Worm (Caenorhabditis elegans): ENCODE results near the gene gst-28.
"Not testable (repeated sequence)": the region's sequence is repeated elsewhere in the genome, so short reads cannot be mapped to it uniquely, and the experiment has no call there.

Gene gst-28

DNA sequence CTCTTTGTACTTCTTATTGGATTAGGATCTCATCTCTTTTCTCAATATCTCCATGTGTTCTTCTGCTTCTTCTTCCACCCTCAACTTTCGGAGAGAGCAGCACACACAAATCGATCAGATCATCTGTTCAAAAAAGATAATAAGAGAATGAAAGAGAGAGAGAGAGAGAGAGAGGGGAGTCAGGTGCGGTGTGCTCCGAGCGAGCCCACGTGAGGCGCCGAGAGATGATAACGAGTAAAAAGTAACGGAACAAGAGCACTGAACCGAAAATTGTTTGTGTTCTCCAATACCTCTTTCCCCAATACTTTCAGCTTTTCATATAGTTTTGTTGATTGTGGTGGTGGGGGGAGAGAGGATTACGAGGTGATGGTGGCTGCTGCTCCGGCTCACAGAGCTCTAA lies 26.6 kb upstream of the gst-28 start:
- no peak for TF ChIP-seq dao-5 (tag; optimal IDR thresholded peaks at IDR 0.05)
- no peak for TF ChIP-seq W03F9.2 (tag; optimal IDR thresholded peaks at IDR 0.05)
- TF ChIP-seq him-1 (tag; optimal IDR thresholded peaks at IDR 0.05), result no peak

DNA sequence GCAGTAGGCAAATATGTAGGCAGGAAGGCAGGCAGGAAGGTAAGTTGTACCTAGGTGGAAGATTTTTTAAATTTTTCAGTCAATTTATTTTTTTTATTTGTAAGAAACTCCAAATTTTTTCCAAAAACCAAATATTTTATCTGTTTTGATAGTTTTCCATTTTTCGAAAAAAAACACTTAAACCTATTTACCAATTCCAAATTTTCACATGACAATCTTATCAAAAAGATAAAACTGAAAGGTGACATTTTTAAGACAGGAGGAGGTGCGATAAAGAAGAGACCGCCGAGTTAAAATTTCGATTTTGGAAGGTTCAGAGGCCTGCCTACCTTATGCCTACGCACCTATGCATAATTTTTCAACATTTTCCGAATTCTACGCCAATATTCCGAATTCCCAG lies 23.6 kb upstream of the gst-28 start:
- TF ChIP-seq W03F9.2 (tag; optimal IDR thresholded peaks at IDR 0.05) (no peak), him-1 (tag; optimal IDR thresholded peaks at IDR 0.05) (no peak), dao-5 (tag; optimal IDR thresholded peaks at IDR 0.05) (no peak)

ce11 chrII:15189956-15190355 lies 22.6 kb upstream of the gst-28 start:
- TF ChIP-seq him-1 (tag; optimal IDR thresholded peaks at IDR 0.05), result no peak

- no peak for TF ChIP-seq dao-5 (tag; optimal IDR thresholded peaks at IDR 0.05)
- no peak for TF ChIP-seq him-1 (tag; optimal IDR thresholded peaks at IDR 0.05)
- no peak for TF ChIP-seq W03F9.2 (tag; optimal IDR thresholded peaks at IDR 0.05)
These were observed 17.9 kb upstream of the gst-28 start, which contains the start of gene gst-35 for ce11 chrII:15185289-15185688. TSS of gene gst-35 (minus strand) at chrII:15185389.

DNA sequence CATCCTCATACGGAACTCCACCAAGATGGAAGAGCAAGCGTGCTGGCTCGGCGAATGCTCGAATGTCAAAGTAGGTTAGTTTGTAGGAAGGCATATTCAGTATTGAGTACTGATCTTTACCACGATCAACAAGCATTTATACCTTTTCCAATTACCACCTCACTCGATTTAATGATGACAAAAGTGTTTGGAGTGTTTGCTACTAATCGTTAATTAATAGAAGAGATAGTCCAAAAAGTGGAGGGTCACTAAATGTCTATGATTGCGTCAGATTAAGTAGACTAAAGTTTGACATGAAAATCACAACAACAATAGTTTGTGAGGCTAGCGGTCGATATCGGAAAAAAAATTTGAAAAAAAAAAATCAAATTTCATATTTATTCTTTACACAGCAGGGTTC lies 15.8 kb upstream of the gst-28 start, which contains the start of gene gst-34:
Gene gst-34, minus strand, starts transcription at position 101 of the 400 bp plus-strand sequence.
- no peak for TF ChIP-seq dao-5 (tag; optimal IDR thresholded peaks at IDR 0.05)
- TF ChIP-seq W03F9.2 (tag; optimal IDR thresholded peaks at IDR 0.05), result no peak

DNA sequence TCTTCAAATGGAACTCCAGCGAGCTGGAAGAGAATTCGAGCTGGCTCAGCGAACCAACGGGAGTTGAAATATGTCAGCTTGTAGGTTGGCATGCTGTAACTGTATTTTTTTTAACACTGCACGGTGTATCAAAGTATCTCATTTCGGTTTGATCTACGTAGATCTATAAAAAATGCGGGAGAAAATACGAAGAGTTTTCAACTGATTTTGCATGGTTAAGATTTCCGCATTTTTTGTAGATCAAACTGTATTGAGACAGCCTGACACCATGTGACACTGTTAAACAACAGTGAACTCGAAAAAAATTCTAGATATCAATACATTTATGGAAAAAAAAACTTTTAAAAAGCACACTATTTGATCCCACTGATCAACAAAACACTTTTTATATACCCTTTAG lies 11.1 kb upstream of the gst-28 start, which contains the start of gene gst-32:
Gene gst-32, minus strand, starts transcription at position 101 of the 400 bp plus-strand sequence.
- TF ChIP-seq him-1 (tag; optimal IDR thresholded peaks at IDR 0.05) (no peak), dao-5 (tag; optimal IDR thresholded peaks at IDR 0.05) (no peak), W03F9.2 (tag; optimal IDR thresholded peaks at IDR 0.05) (no peak)

- TF ChIP-seq him-1 (tag; optimal IDR thresholded peaks at IDR 0.05) (no peak), W03F9.2 (tag; optimal IDR thresholded peaks at IDR 0.05) (no peak), dao-5 (tag; optimal IDR thresholded peaks at IDR 0.05) (no peak)
These were observed 8.3 kb upstream of the gst-28 start, which contains the start of gene Y53F4B.36 for ce11 chrII:15175643-15176042. TSS of gene Y53F4B.36 (plus strand) at chrII:15175943.

DNA sequence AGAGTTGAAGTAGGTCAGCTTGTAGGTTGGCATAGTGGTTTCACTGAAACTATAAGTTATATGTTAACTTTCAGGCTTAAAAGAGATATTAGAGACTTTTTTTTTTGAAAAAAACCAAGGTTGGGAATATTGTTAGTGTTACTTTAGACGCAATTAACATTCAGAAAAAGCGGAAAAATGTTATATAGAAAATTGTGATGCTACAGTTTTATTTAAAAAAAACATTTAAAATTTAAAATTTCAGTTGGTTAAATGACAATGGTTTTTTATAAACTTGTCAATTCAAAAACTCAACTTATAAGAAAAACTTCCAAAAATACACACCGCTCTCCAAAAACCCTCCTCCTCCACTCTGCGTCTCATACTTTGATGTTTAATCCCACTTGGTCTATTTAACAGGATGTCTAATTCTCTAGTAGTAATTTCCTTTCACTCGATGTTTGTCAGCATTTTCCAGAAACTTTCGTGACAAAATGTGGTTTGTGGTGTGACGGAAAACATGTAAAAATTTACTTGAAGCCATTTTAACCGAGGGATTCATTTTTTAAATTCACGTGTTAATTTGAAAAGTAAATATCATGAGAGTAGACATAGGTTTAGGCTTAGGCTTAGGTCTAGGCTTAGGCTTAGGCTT lies 7.7 kb upstream of the gst-28 start, which contains the start of gene gst-31:
Gene gst-31, minus strand, starts transcription at position 51 of the 634 bp plus-strand sequence.
- TF ChIP-seq him-1 (tag; optimal IDR thresholded peaks at IDR 0.05), result no peak
- no peak for TF ChIP-seq dao-5 (tag; optimal IDR thresholded peaks at IDR 0.05)

- TF ChIP-seq him-1 (tag; optimal IDR thresholded peaks at IDR 0.05), result no peak
- no peak for TF ChIP-seq W03F9.2 (tag; optimal IDR thresholded peaks at IDR 0.05)
- TF ChIP-seq dao-5 (tag; optimal IDR thresholded peaks at IDR 0.05), result no peak
These were observed 5.8 kb upstream of the gst-28 start for ce11 chrII:15173174-15173573.

DNA sequence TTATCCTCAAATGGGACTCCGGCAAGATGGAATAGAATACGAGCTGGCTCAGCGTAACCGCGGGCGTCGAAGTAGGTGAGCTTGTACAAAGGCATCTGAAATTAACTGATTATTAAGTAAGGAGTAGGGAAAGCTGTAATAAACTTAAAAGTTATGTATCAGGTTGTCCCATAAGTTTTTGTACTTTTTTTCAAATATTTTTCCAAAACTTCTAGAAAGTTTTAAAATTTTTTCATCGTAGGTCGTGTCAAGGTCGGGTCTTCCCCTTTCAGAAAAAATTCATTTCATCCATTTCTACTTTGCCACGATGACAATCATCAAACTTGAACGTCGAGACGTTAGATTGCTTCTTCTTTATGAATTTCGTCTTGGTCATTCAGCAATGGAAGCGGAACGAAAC lies 4.4 kb upstream of the gst-28 start, which contains the start of gene gst-39:
Gene gst-39, minus strand, starts transcription at position 101 of the 400 bp plus-strand sequence.
- not testable (repeated sequence) for TF ChIP-seq him-1, dao-5, W03F9.2 (tag; optimal IDR thresholded peaks at IDR 0.05)

ce11 chrII:15169811-15170282 lies 2.5 kb upstream of the gst-28 start, which contains the start of gene gst-29:
TSS of gene gst-29 (minus strand) at chrII:15169861.
- no peak for TF ChIP-seq him-1 (tag; optimal IDR thresholded peaks at IDR 0.05)
- TF ChIP-seq dao-5 (tag; optimal IDR thresholded peaks at IDR 0.05), result no peak
- no peak for TF ChIP-seq W03F9.2 (tag; optimal IDR thresholded peaks at IDR 0.05)

DNA sequence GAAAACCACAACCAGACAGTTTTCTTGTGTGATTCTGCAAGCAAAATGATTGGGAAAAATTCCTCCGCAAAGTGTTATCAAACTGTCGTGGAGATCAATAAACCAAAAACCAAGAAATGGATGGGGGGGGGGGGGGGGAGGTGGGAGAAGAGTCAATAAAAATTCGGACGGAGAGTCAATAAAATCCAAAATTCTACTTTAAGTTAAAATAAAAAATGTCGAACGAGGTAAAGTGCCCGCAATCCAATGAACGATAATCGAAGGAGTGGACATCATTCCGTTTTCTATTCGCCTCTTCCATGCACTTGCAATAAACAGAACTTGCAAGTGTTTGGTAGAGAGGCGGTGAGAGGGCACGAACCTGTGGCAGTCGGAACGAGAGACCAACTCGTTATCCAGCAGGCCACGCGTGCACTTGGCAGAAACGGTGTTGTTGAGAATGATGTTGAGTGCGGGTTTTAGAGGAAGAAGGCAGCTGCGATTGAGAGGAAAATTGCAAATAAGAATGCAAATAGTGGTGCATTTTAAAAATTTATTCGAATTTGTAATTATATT lies 1.6 kb downstream of the gst-28 start, which contains the start of gene gst-27:
Gene gst-27, minus strand, starts transcription at position 51 of the 555 bp plus-strand sequence.
- TF ChIP-seq W03F9.2 (tag; optimal IDR thresholded peaks at IDR 0.05) (peak; percentile 77), him-1 (tag; optimal IDR thresholded peaks at IDR 0.05) (peak; percentile 44), dao-5 (tag; optimal IDR thresholded peaks at IDR 0.05) (peak; percentile 77)

ce11 chrII:15164453-15164852 lies 2.9 kb downstream of the gst-28 start, which contains the start of gene gst-26:
TSS of gene gst-26 (minus strand) at chrII:15164553.
- TF ChIP-seq him-1 (tag; optimal IDR thresholded peaks at IDR 0.05), result no peak
- TF ChIP-seq dao-5 (tag; optimal IDR thresholded peaks at IDR 0.05), result no peak
- TF ChIP-seq W03F9.2 (tag; optimal IDR thresholded peaks at IDR 0.05), result no peak

DNA sequence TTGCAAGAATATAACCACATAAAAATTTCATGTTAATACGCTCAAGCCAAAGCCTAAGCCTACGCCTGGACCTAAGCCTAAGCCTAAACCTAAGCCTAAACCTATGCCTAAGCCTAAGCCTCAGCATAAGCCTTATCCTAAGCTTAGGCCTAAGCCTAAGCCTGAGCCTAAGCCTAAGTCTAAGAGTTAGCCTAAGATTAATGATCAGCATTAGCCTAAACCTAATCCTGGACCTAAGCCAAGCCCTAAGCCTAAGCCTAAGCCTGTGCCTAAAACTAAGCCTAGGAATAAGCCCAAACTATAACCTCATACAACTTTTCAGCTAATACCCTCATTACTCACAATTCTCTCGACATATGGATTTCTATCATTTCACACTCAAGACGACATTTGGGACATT lies 9.0 kb downstream of the gst-28 start:
- TF ChIP-seq dao-5 (tag; optimal IDR thresholded peaks at IDR 0.05) (no peak), W03F9.2 (tag; optimal IDR thresholded peaks at IDR 0.05) (no peak), him-1 (tag; optimal IDR thresholded peaks at IDR 0.05) (no peak)
